Worm (Caenorhabditis elegans) whole organism, L3 larva: ENCODE results near the gene T27E7.1.

ENCODE experiments used
- nhr-76 ChIP-seq: fragments of 150-350 bp; sonication (generic microtip); optimal IDR thresholded peaks from 5 replicates; lab custom pipeline; 2014; ENCODE audit warnings: missing biosample characterization, missing genetic modification characterization

T27E7.1 gene

DNA sequence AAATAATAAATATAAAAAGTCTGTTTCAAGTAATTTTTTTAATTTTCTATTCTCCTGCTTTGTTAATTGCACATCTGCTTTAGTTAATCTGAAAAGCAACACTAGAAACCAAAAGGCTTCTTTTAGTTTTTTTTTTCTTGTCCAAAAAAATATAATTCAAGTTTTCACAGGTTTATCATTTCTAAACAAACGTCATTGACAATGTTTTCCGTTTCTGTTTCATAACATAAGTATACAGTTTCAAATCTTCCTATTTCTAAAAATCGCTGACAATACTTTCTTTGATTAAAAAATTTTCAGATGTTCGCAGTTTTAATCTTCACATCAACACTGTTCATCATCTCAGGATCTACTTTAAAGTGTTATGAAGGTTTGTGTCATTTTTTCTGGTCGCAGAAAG is 45.5 kb downstream of the T27E7.1 start, which contains the start of gene Y57G11B.2:
Y57G11B.2 (plus strand) TSS at position 301 of the 400 bp plus-strand sequence.
- no peak for TF ChIP-seq nhr-76 (tag; lab: Kevin White, UChicago)
